Worm (Caenorhabditis elegans): ENCODE data around the gene alkb-8.

ce11 chrIII:3723726-3724125 lies 14.6 kb downstream of the alkb-8 start:
- no peak for TF ChIP-seq ztf-22 (GFP tag; optimal IDR thresholded peaks at IDR 0.05)
- no peak for TF ChIP-seq snpc-1.1 (tag; optimal IDR thresholded peaks at IDR 0.05; ENCODE audit: insufficient read depth)
- TF ChIP-seq mxl-1 (tag; optimal IDR thresholded peaks at IDR 0.05): no peak
- no peak for TF ChIP-seq Y53G8AR.9 (GFP tag; conservative IDR thresholded peaks at IDR 0.05)
- TF ChIP-seq ets-4 (GFP tag; optimal IDR thresholded peaks at IDR 0.05): no peak
- TF ChIP-seq madf-10 (tag; optimal IDR thresholded peaks at IDR 0.05): no peak
- TF ChIP-seq hmg-20 (GFP tag; IDR thresholded peaks at IDR 0.05): no peak
- no peak for TF ChIP-seq zim-3 (tag; optimal IDR thresholded peaks at IDR 0.05)
- TF ChIP-seq nhr-27 (tag; optimal IDR thresholded peaks at IDR 0.05): no peak

Data from whole organism, young adult.